Fruit fly (Drosophila melanogaster): ENCODE measurements around the gene CG44325.

Gene CG44325

dm6 chrX:9085726-9086125, 7.4 kb upstream of the CG44325 start, which contains the start of gene CG32708 (continued):
- TF ChIP-seq kni (GFP tag; optimal IDR thresholded peaks at IDR 0.05) (no peak), CG10543 (GFP tag; optimal IDR thresholded peaks at IDR 0.05) (no peak), CG6254 (GFP tag; optimal IDR thresholded peaks at IDR 0.05) (no peak), Lim3 (GFP tag; IDR thresholded peaks at IDR 0.05) (no peak), trem (tag; optimal IDR thresholded peaks at IDR 0.05) (peak; percentile 20), hbn (GFP tag; IDR thresholded peaks at IDR 0.05; ENCODE audit: partially characterized antibody) (no peak; the same call in none of the 2 replicates), CG2678 (tag; optimal IDR thresholded peaks at IDR 0.05) (no peak), CG13296 (GFP tag; optimal IDR thresholded peaks at IDR 0.05) (no peak), CG8924 (tag; optimal IDR thresholded peaks at IDR 0.05) (no peak), chm (GFP tag; IDR thresholded peaks at IDR 0.05) (no peak), CG7745 (tag; optimal IDR thresholded peaks at IDR 0.05) (no peak), Myb (GFP tag; optimal IDR thresholded peaks at IDR 0.05) (peak; percentile 94), CG12219 (GFP tag; optimal IDR thresholded peaks at IDR 0.05) (no peak), Fer3 (tag; optimal IDR thresholded peaks at IDR 0.05) (no peak), Sry-δ (GFP tag; optimal IDR thresholded peaks at IDR 0.05) (peak; percentile 86), Fer1 (GFP tag; optimal IDR thresholded peaks at IDR 0.05) (no peak), sisA (GFP tag; IDR thresholded peaks at IDR 0.05) (no peak), Camta (GFP tag; optimal IDR thresholded peaks at IDR 0.05) (no peak), otp (GFP tag; IDR thresholded peaks at IDR 0.05) (no peak), ATbp (GFP tag; optimal IDR thresholded peaks at IDR 0.05) (no peak), nom (GFP tag; optimal IDR thresholded peaks at IDR 0.05) (peak; percentile 16), z (GFP tag; IDR thresholded peaks at IDR 0.05) (no peak), ftz-f1 (GFP tag; optimal IDR thresholded peaks at IDR 0.05) (no peak), CG9437 (GFP tag; optimal IDR thresholded peaks at IDR 0.05) (no peak), gsb (GFP tag; IDR thresholded peaks at IDR 0.05) (no peak), CG1602 (GFP tag; optimal IDR thresholded peaks at IDR 0.05) (no peak), CG6175 (GFP tag; IDR thresholded peaks at IDR 0.05) (no peak), lola (GFP tag; optimal IDR thresholded peaks at IDR 0.05) (no peak), Aef1 (GFP tag; IDR thresholded peaks at IDR 0.05) (no peak), CG7963 (GFP tag; IDR thresholded peaks at IDR 0.05; ENCODE audit: partially characterized antibody) (peak; percentile 63; the same call in 2 of the 3 replicates), CG3065 (GFP tag; optimal IDR thresholded peaks at IDR 0.05) (no peak), slou (GFP tag; optimal IDR thresholded peaks at IDR 0.05) (no peak), ro (GFP tag; IDR thresholded peaks at IDR 0.05) (no peak), yki (optimal IDR thresholded peaks at IDR 0.05) (no peak), CG13894 (tag; optimal IDR thresholded peaks at IDR 0.05) (no peak), CG16813 (GFP tag; IDR thresholded peaks at IDR 0.05; ENCODE audit: partially characterized antibody) (peak; percentile 68), cas (GFP tag; IDR thresholded peaks at IDR 0.05) (no peak), Rx (GFP tag; IDR thresholded peaks at IDR 0.05) (no peak), MESR4 (GFP tag; optimal IDR thresholded peaks at IDR 0.05) (peak; percentile 4), CG31388 (GFP tag; optimal IDR thresholded peaks at IDR 0.05) (no peak), Oaz (GFP tag; IDR thresholded peaks at IDR 0.05) (no peak), CG10431 (GFP tag; optimal IDR thresholded peaks at IDR 0.05) (no peak), tna (GFP tag; IDR thresholded peaks at IDR 0.05; ENCODE audit: partially characterized antibody) (0 out of 2 replicates have a peak, but pooled peaks have one; percentile 48), CG7786 (GFP tag; optimal IDR thresholded peaks at IDR 0.05) (no peak), en (GFP tag; optimal IDR thresholded peaks at IDR 0.05) (no peak), CG9727 (GFP tag; optimal IDR thresholded peaks at IDR 0.05) (no peak), zfh1 (GFP tag; IDR thresholded peaks at IDR 0.05) (no peak), Dip3 (GFP tag; optimal IDR thresholded peaks at IDR 0.05) (no peak), CG17359 (tag; optimal IDR thresholded peaks at IDR 0.05) (no peak), CG4820 (GFP tag; optimal IDR thresholded peaks at IDR 0.05) (no peak), tll (GFP tag; optimal IDR thresholded peaks at IDR 0.05) (no peak)

Measured in whole organism, embryonic.